Fruit fly (Drosophila melanogaster) whole organism, embryonic: Measurements from ENCODE around the gene HemK1.
A peak's percentile ranks its signal among the peaks of the same experiment; 100 is the strongest.

Experiments used
- Adf1 ChIP-seq: fragments of 200-800 bp; sonication (Bioruptor generic); IDR thresholded peaks from 2 replicates; pipeline ENCODE4 v1.3.6; 2022; ENCODE audit warnings: missing biosample characterization, missing genetic modification characterization
- Atf-2 ChIP-seq: fragments of 200-800 bp; sonication (Bioruptor generic); optimal IDR thresholded peaks from 2 replicates; lab custom pipeline; 2016; ENCODE audit warnings: missing biosample characterization, missing genetic modification characterization
- Awh ChIP-seq: fragments of 200-800 bp; sonication (Bioruptor generic); IDR thresholded peaks from 2 replicates; pipeline ENCODE4, ENCODE4 v1.3.6; 2022; ENCODE audit warnings: missing biosample characterization, missing genetic modification characterization
- BtbVII ChIP-seq: fragments of 200-800 bp; sonication (Bioruptor generic); optimal IDR thresholded peaks from 3 replicates; lab custom pipeline; 2017; ENCODE audit warnings: missing biosample characterization, mild to moderate bottlenecking, missing genetic modification characterization
- CG10267 ChIP-seq: fragments of 200-800 bp; sonication (Bioruptor generic); optimal IDR thresholded peaks from 2 replicates; lab custom pipeline; 2018; ENCODE audit warnings: missing biosample characterization, mild to moderate bottlenecking, missing genetic modification characterization, moderate library complexity
- CG11560 ChIP-seq: fragments of 200-800 bp; sonication (Bioruptor generic); IDR thresholded peaks from 3 replicates; pipeline ENCODE4 v1.3.6; 2022; ENCODE audit warnings: missing biosample characterization, missing genetic modification characterization
- CG12299 ChIP-seq: fragments of 200-800 bp; sonication (Bioruptor generic); optimal IDR thresholded peaks from 2 replicates; lab custom pipeline; 2018; ENCODE audit warnings: missing biosample characterization, mild to moderate bottlenecking, missing genetic modification characterization
- CG12744 ChIP-seq: fragments of 200-800 bp; sonication (Bioruptor generic); optimal IDR thresholded peaks from 2 replicates; lab custom pipeline; 2016; ENCODE audit warnings: missing biosample characterization, missing genetic modification characterization
- CG13775 ChIP-seq: fragments of 200-800 bp; sonication (Bioruptor generic); optimal IDR thresholded peaks from 3 replicates; lab custom pipeline; 2017; ENCODE audit warnings: missing biosample characterization, mild to moderate bottlenecking, missing genetic modification characterization
- CG15479 ChIP-seq: fragments of 200-800 bp; sonication (Bioruptor generic); optimal IDR thresholded peaks from 3 replicates; lab custom pipeline; 2019; ENCODE audit warnings: missing biosample characterization, mild to moderate bottlenecking, missing genetic modification characterization, moderate library complexity
- CG17359 ChIP-seq: fragments of 200-800 bp; sonication (Bioruptor generic); optimal IDR thresholded peaks from 3 replicates; lab custom pipeline; 2018; ENCODE audit warnings: missing biosample characterization, mild to moderate bottlenecking, missing genetic modification characterization, moderate library complexity
- CG2120 ChIP-seq: fragments of 200-800 bp; sonication (Bioruptor generic); optimal IDR thresholded peaks from 3 replicates; lab custom pipeline; 2016; ENCODE audit warnings: missing biosample characterization, missing genetic modification characterization
- CG31224 ChIP-seq: fragments of 200-800 bp; sonication (Bioruptor generic); IDR thresholded peaks from 2 replicates; pipeline ENCODE4 v1.3.6; 2022; ENCODE audit warnings: missing biosample characterization, missing genetic modification characterization
- CG31365 ChIP-seq: fragments of 200-800 bp; sonication (Bioruptor generic); optimal IDR thresholded peaks from 2 replicates; lab custom pipeline; 2018; ENCODE audit warnings: missing biosample characterization, mild to moderate bottlenecking, missing genetic modification characterization
- CG33557 ChIP-seq: fragments of 200-800 bp; sonication (Bioruptor generic); optimal IDR thresholded peaks from 2 replicates; lab custom pipeline; 2019; ENCODE audit warnings: missing biosample characterization, mild to moderate bottlenecking, missing genetic modification characterization, moderate library complexity
- CG34224 ChIP-seq: fragments of 200-800 bp; sonication (Bioruptor generic); IDR thresholded peaks from 3 replicates; pipeline ENCODE4 v1.3.6; 2022; ENCODE audit warnings: missing biosample characterization, missing genetic modification characterization; ENCODE audit not compliant: partially characterized antibody
- CG34422 ChIP-seq: fragments of 200-800 bp; sonication (Bioruptor generic); IDR thresholded peaks from 3 replicates; pipeline ENCODE4 v1.3.6; 2022; ENCODE audit warnings: missing biosample characterization, missing genetic modification characterization
- CG3995 ChIP-seq: fragments of 200-800 bp; sonication (Bioruptor generic); optimal IDR thresholded peaks from 3 replicates; lab custom pipeline; 2016; ENCODE audit warnings: missing biosample characterization, missing genetic modification characterization
- CG4404 ChIP-seq: fragments of 200-800 bp; sonication (Bioruptor generic); IDR thresholded peaks from 2 replicates; pipeline ENCODE4 v1.3.6; 2022; ENCODE audit warnings: missing biosample characterization, missing genetic modification characterization
- CG6175 ChIP-seq: fragments of 200-800 bp; sonication (Bioruptor generic); IDR thresholded peaks from 3 replicates; pipeline ENCODE4 v1.3.6; 2022; ENCODE audit warnings: missing biosample characterization, missing genetic modification characterization
- CG6854 ChIP-seq: fragments of 200-800 bp; sonication (Bioruptor generic); optimal IDR thresholded peaks from 3 replicates; lab custom pipeline; 2017; ENCODE audit warnings: missing biosample characterization, mild to moderate bottlenecking, missing genetic modification characterization
- CG7987 ChIP-seq: fragments of 200-800 bp; sonication (Bioruptor generic); optimal IDR thresholded peaks from 2 replicates; lab custom pipeline; 2018; ENCODE audit warnings: missing biosample characterization, mild to moderate bottlenecking, missing genetic modification characterization, moderate library complexity
- CG8281 ChIP-seq: fragments of 200-800 bp; sonication (Bioruptor generic); optimal IDR thresholded peaks from 2 replicates; lab custom pipeline; 2018; ENCODE audit warnings: missing biosample characterization, mild to moderate bottlenecking, missing genetic modification characterization, moderate library complexity
- CG9876 ChIP-seq: fragments of 200-800 bp; sonication (Bioruptor generic); optimal IDR thresholded peaks from 2 replicates; lab custom pipeline; 2016; ENCODE audit warnings: missing biosample characterization, missing genetic modification characterization
- CoRest ChIP-seq: fragments of 200-800 bp; sonication (Bioruptor generic); optimal IDR thresholded peaks from 3 replicates; lab custom pipeline; 2018; ENCODE audit warnings: missing biosample characterization, mild to moderate bottlenecking, missing genetic modification characterization, moderate library complexity
- HLHmδ ChIP-seq: fragments of 200-800 bp; sonication (Bioruptor generic); optimal IDR thresholded peaks from 2 replicates; lab custom pipeline; 2018; ENCODE audit warnings: missing biosample characterization, mild to moderate bottlenecking, missing genetic modification characterization, moderate library complexity
- HmgZ ChIP-seq: fragments of 200-800 bp; sonication (Bioruptor generic); optimal IDR thresholded peaks from 2 replicates; lab custom pipeline; 2018; ENCODE audit warnings: missing biosample characterization, mild to moderate bottlenecking, missing genetic modification characterization
- Hr51 ChIP-seq, 2 experiments: fragments of 200-800 bp; sonication (Bioruptor generic); optimal IDR thresholded peaks; 2 replicates in 1 of 2; 3 replicates in 1 of 2; lab custom pipeline; 2016 to 2018; ENCODE audit warnings: missing biosample characterization in 2 of 2, missing genetic modification characterization in 2 of 2, mild to moderate bottlenecking in 1 of 2, moderate library complexity in 1 of 2
- Meics ChIP-seq: fragments of 200-800 bp; sonication (Bioruptor generic); optimal IDR thresholded peaks from 2 replicates; lab custom pipeline; 2017; ENCODE audit warnings: missing biosample characterization, mild to moderate bottlenecking, missing genetic modification characterization
- Oli ChIP-seq: fragments of 200-800 bp; sonication (Bioruptor generic); optimal IDR thresholded peaks from 2 replicates; lab custom pipeline; 2018; ENCODE audit warnings: missing biosample characterization, mild to moderate bottlenecking, missing genetic modification characterization, moderate library complexity
- Poxn ChIP-seq: fragments of 200-800 bp; sonication (Bioruptor generic); IDR thresholded peaks from 2 replicates; pipeline ENCODE4 v1.3.6; 2022; ENCODE audit warnings: missing biosample characterization, missing genetic modification characterization
- Ssrp ChIP-seq: fragments of 200-800 bp; sonication (Bioruptor generic); optimal IDR thresholded peaks from 2 replicates; lab custom pipeline; 2018; ENCODE audit warnings: missing biosample characterization, mild to moderate bottlenecking, missing genetic modification characterization, moderate library complexity
- br ChIP-seq: fragments of >200 bp; optimal IDR thresholded peaks from 2 replicates; lab custom pipeline; 2017
- fu2 ChIP-seq: fragments of 200-800 bp; sonication (Bioruptor generic); optimal IDR thresholded peaks from 2 replicates; lab custom pipeline; 2016; ENCODE audit warnings: missing biosample characterization, missing genetic modification characterization
- hbn ChIP-seq: fragments of 200-800 bp; sonication (Bioruptor generic); IDR thresholded peaks from 2 replicates; pipeline ENCODE4 v1.3.6; 2022; ENCODE audit warnings: missing biosample characterization, missing genetic modification characterization; ENCODE audit not compliant: partially characterized antibody
- hkb ChIP-seq, 2 experiments: fragments of 200-800 bp in 1 of 2; fragments of >200 bp in 1 of 2; sonication (Bioruptor generic) in 1 of 2; IDR thresholded peaks in 1 of 2; optimal IDR thresholded peaks in 1 of 2; 2 replicates each; pipeline versions ENCODE4 v1.3.6 to Lab custom; 2017 to 2022; ENCODE audit warnings: missing biosample characterization in 1 of 2, missing genetic modification characterization in 1 of 2
- lilli ChIP-seq: fragments of 200-800 bp; sonication (Bioruptor generic); optimal IDR thresholded peaks from 3 replicates; lab custom pipeline; 2016; ENCODE audit warnings: missing biosample characterization, missing genetic modification characterization
- luna ChIP-seq: fragments of 200-800 bp; sonication (Bioruptor generic); optimal IDR thresholded peaks from 2 replicates; lab custom pipeline; 2016; ENCODE audit warnings: missing biosample characterization, missing genetic modification characterization
- pum ChIP-seq: fragments of 200-800 bp; sonication (Bioruptor generic); optimal IDR thresholded peaks from 2 replicates; lab custom pipeline; 2016; ENCODE audit warnings: missing biosample characterization, missing genetic modification characterization
- sens ChIP-seq: fragments of 200-800 bp; sonication (Bioruptor generic); peaks from one replicate; lab custom pipeline; 2016; ENCODE audit warnings: missing biosample characterization, missing genetic modification characterization
- sens-2 ChIP-seq: fragments of 200-800 bp; sonication (Bioruptor generic); IDR thresholded peaks from 2 replicates; pipeline ENCODE4 v1.3.6; 2022; ENCODE audit warnings: missing biosample characterization, missing genetic modification characterization
- sim ChIP-seq: fragments of 200-800 bp; sonication (Bioruptor generic); IDR thresholded peaks from 2 replicates; pipeline ENCODE4 v1.3.6; 2022; ENCODE audit warnings: missing biosample characterization, missing genetic modification characterization
- slp2 ChIP-seq: fragments of 200-800 bp; sonication (Bioruptor generic); optimal IDR thresholded peaks from 2 replicates; lab custom pipeline; 2016; ENCODE audit warnings: missing biosample characterization, missing genetic modification characterization
- sr ChIP-seq: fragments of 200-800 bp; sonication (Bioruptor generic); IDR thresholded peaks from 3 replicates; pipeline ENCODE4 v1.3.6; 2022; ENCODE audit warnings: missing biosample characterization, missing genetic modification characterization
- ssp ChIP-seq: fragments of 200-800 bp; sonication (Bioruptor generic); IDR thresholded peaks from 2 replicates; pipeline ENCODE4 v1.3.6; 2022; ENCODE audit warnings: missing biosample characterization, missing genetic modification characterization
- toy ChIP-seq: fragments of 200-800 bp; sonication (Bioruptor generic); IDR thresholded peaks from 2 replicates; pipeline ENCODE4 v1.3.6; 2022; ENCODE audit warnings: missing biosample characterization, missing genetic modification characterization
- trh ChIP-seq: fragments of 200-800 bp; sonication (Bioruptor generic); optimal IDR thresholded peaks from 2 replicates; lab custom pipeline; 2016; ENCODE audit warnings: missing biosample characterization, missing genetic modification characterization
- unpg ChIP-seq: fragments of 200-800 bp; sonication (Bioruptor generic); optimal IDR thresholded peaks from 3 replicates; lab custom pipeline; 2018; ENCODE audit warnings: missing biosample characterization, mild to moderate bottlenecking, missing genetic modification characterization, moderate library complexity
- vvl ChIP-seq: fragments of 200-800 bp; sonication (Bioruptor generic); IDR thresholded peaks from 2 replicates; pipeline ENCODE4 v1.3.6; 2022; ENCODE audit warnings: missing biosample characterization, missing genetic modification characterization

HemK1 gene

DNA sequence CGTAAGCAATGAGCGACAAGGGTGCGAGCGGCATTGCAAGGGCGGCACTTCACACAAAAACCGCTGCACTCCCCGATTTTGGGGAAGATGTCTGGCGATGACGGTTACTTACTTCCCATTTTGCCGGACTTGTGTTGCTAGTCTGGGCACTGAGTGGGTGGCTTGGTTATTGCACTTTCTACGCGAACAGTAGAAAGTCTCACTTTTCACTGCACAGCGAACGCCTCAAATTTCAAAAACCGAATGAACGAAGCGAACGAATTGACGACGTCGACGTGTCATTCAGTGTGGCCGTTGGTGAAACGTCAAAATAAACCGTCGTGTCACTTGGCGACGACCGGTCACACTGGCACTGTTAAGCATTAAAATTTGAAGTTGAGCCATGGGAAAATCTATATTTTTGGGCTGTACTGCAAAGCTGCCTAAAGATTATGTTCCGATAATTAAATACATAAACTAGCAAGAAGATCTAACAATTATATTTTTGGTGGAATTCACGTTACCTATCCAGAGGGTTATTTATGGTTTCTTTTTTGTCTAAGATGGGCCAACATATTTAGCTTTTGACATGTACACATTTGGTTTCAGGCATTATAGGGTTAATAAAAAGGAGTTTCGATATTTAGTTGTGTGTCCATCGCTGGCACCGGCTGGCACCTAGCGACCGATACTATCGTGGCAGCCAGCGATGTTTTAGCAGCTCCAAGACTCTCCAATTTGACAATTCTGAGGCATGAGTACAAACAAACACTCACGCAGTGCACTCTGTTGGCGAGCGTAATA is 12.9 kb upstream of the HemK1 start, which contains the start of the genes Sec61alpha and Daxx (continued):
- TF ChIP-seq CG15479 (GFP tag; lab: Kevin White, UChicago) (no peak), CG11560 (tag; lab: Robert Waterston, UW) (peak; percentile 62; the same call in 2 of the 3 replicates), CG2120 (GFP tag; lab: Kevin White, UChicago) (peak; percentile 95), BtbVII (GFP tag; lab: Kevin White, UChicago) (peak; percentile 25), CG34422 (GFP tag; lab: Robert Waterston, UW) (peak; percentile 64), sr (GFP tag; lab: Robert Waterston, UW) (peak; percentile 45; the same call in 2 of the 3 replicates), luna (GFP tag; lab: Kevin White, UChicago) (peak; percentile 90), sens (peak; percentile 98), CG33557 (GFP tag; lab: Kevin White, UChicago) (peak; percentile 50), sens-2 (GFP tag; lab: Robert Waterston, UW) (peak; percentile 73), ssp (GFP tag; lab: Robert Waterston, UW) (peak; percentile 73), Awh (GFP tag; lab: Robert Waterston, UW) (peak; percentile 70; the same call in 1 of the 2 replicates), sim (GFP tag; lab: Robert Waterston, UW) (peak; percentile 18; the same call in 1 of the 2 replicates), lilli (GFP tag; lab: Kevin White, UChicago) (peak; percentile 94), Meics (peak; percentile 78), CG31224 (GFP tag; lab: Robert Waterston, UW) (peak; percentile 72), Hr51 (GFP tag; optimal IDR thresholded peaks at IDR 0.05; lab: Kevin White, UChicago) (peak; percentile 84), CoRest (peak; percentile 85), vvl (peak; percentile 90), Poxn (GFP tag; lab: Robert Waterston, UW) (peak; percentile 75; the same call in 1 of the 2 replicates), HLHmδ (GFP tag; lab: Kevin White, UChicago) (peak; percentile 79), CG10267 (tag; lab: Kevin White, UChicago) (peak; percentile 81), CG8281 (tag; lab: Kevin White, UChicago) (peak; percentile 52), CG4404 (GFP tag; lab: Robert Waterston, UW) (peak; percentile 76), Atf-2 (GFP tag; lab: Kevin White, UChicago) (peak; percentile 81), CG12744 (GFP tag; lab: Kevin White, UChicago) (peak; percentile 78), Ssrp (tag; lab: Kevin White, UChicago) (peak; percentile 45), pum (peak; percentile 88), CG9876 (peak; percentile 85), CG6175 (peak; percentile 64), unpg (peak; percentile 85), hbn (GFP tag; lab: Robert Waterston, UW) (peak; percentile 98), CG13775 (GFP tag; lab: Kevin White, UChicago) (peak; percentile 79), br (lab: Kevin White, UChicago) (no peak), CG6854 (GFP tag; lab: Kevin White, UChicago) (peak; percentile 20), CG17359 (tag; lab: Kevin White, UChicago) (peak; percentile 75), CG12299 (tag; lab: Kevin White, UChicago) (peak; percentile 67), CG7987 (GFP tag; lab: Kevin White, UChicago) (peak; percentile 14), HmgZ (tag; lab: Kevin White, UChicago) (peak; percentile 80), Oli (peak; percentile 78), toy (GFP tag; lab: Robert Waterston, UW) (peak; percentile 61; the same call in 1 of the 2 replicates), CG3995 (GFP tag; lab: Kevin White, UChicago) (peak; percentile 52), slp2 (GFP tag; lab: Kevin White, UChicago) (peak; percentile 86), fu2 (GFP tag; lab: Kevin White, UChicago) (peak; percentile 89), Adf1 (GFP tag; lab: Robert Waterston, UW) (peak; percentile 42), CG34224 (GFP tag; lab: Robert Waterston, UW) (peak; percentile 99), hkb (optimal IDR thresholded peaks at IDR 0.05; lab: Kevin White, UChicago) (peak; percentile 61), hkb (GFP tag; IDR thresholded peaks at IDR 0.05; lab: Robert Waterston, UW) (peak; percentile 81), CG31365 (no peak), trh (GFP tag; lab: Kevin White, UChicago) (peak; percentile 65)
